Fruit fly (Drosophila melanogaster): ENCODE data around the gene CG13917.

The CG13917 gene

dm6 chr3L:1553193-1553592, 23.3 kb upstream of the CG13917 start, which contains the start of gene Pcyt2:
Pcyt2 (plus strand) TSS chr3L:1553493.
- no peak for TF ChIP-seq CTCF (optimal IDR thresholded peaks at IDR 0.05)
- TF ChIP-seq CG8478 (optimal IDR thresholded peaks at IDR 0.05) = no peak

- TF ChIP-seq CG8478 (optimal IDR thresholded peaks at IDR 0.05) = no peak
- TF ChIP-seq CTCF (optimal IDR thresholded peaks at IDR 0.05) = no peak
Observed at dm6 chr3L:1558178-1558788, 18.2 kb upstream of the CG13917 start, which contains the start of the genes Pex10 and CG12099. Pex10 (plus strand) TSS chr3L:1558228. CG12099 (minus strand) TSS chr3L:1558484.

- no peak for TF ChIP-seq CTCF (optimal IDR thresholded peaks at IDR 0.05)
- no peak for TF ChIP-seq CG8478 (optimal IDR thresholded peaks at IDR 0.05)
Observed at dm6 chr3L:1565092-1565491, 11.4 kb upstream of the CG13917 start, which contains the start of gene CG12003. CG12003 (plus strand) TSS chr3L:1565392.

dm6 chr3L:1568225-1569161, 8.0 kb upstream of the CG13917 start, which contains the start of gene CG7879:
CG7879 (minus strand) TSS chr3L:1568608.
- TF ChIP-seq CTCF (optimal IDR thresholded peaks at IDR 0.05) (no peak), CG8478 (optimal IDR thresholded peaks at IDR 0.05) (no peak)

- no peak for TF ChIP-seq CTCF (optimal IDR thresholded peaks at IDR 0.05)
Observed at dm6 chr3L:1569162-1569965, 7.1 kb upstream of the CG13917 start, which contains the start of gene Tmep. Tmep (plus strand) TSS chr3L:1569181.

- no peak for TF ChIP-seq CG8478 (optimal IDR thresholded peaks at IDR 0.05)
- TF ChIP-seq CTCF (optimal IDR thresholded peaks at IDR 0.05) = no peak
Observed at dm6 chr3L:1569966-1570276, 6.6 kb upstream of the CG13917 start.

dm6 chr3L:1571077-1571476, 5.4 kb upstream of the CG13917 start:
- no peak for TF ChIP-seq CTCF (optimal IDR thresholded peaks at IDR 0.05)
- no peak for TF ChIP-seq CG8478 (optimal IDR thresholded peaks at IDR 0.05)

- TF ChIP-seq CG8478 (optimal IDR thresholded peaks at IDR 0.05) = no peak
- no peak for TF ChIP-seq CTCF (optimal IDR thresholded peaks at IDR 0.05)
Observed at dm6 chr3L:1573191-1573590, 3.3 kb upstream of the CG13917 start.

dm6 chr3L:1575731-1576376, 645 bp upstream of the CG13917 start:
- TF ChIP-seq CTCF (optimal IDR thresholded peaks at IDR 0.05) (no peak), CG8478 (optimal IDR thresholded peaks at IDR 0.05) (no peak)

- no peak for TF ChIP-seq CTCF (optimal IDR thresholded peaks at IDR 0.05)
- no peak for TF ChIP-seq CG8478 (optimal IDR thresholded peaks at IDR 0.05)
Observed at dm6 chr3L:1577338-1577737, 839 bp downstream of the CG13917 start.

- TF ChIP-seq CTCF (optimal IDR thresholded peaks at IDR 0.05) (peak in 1 of 2 experiments; percentile 48), CG8478 (optimal IDR thresholded peaks at IDR 0.05) (no peak)
Observed at dm6 chr3L:1578391-1578948, 2.0 kb downstream of the CG13917 start.

- TF ChIP-seq CG8478 (optimal IDR thresholded peaks at IDR 0.05) (no peak), CTCF (optimal IDR thresholded peaks at IDR 0.05) (no peak)
Observed at dm6 chr3L:1579169-1579853, 2.8 kb downstream of the CG13917 start.

- TF ChIP-seq CG8478 (optimal IDR thresholded peaks at IDR 0.05) (no peak), CTCF (optimal IDR thresholded peaks at IDR 0.05) (no peak)
Observed at dm6 chr3L:1580194-1580593, 3.7 kb downstream of the CG13917 start.

- TF ChIP-seq CTCF (optimal IDR thresholded peaks at IDR 0.05) (no peak), CG8478 (optimal IDR thresholded peaks at IDR 0.05) (no peak)
Observed at dm6 chr3L:1580821-1581220, 4.3 kb downstream of the CG13917 start.
